Fruit fly (Drosophila melanogaster): ENCODE results near the gene Cpr65Ay.
"Not testable (repeated sequence)": the region's sequence is repeated elsewhere in the genome, so short reads cannot be mapped to it uniquely, and the experiment has no call there.

Gene Cpr65Ay

dm6 chr3L:6159863-6160262 is 1.4 kb upstream of the Cpr65Ay start:
- TF ChIP-seq h (optimal IDR thresholded peaks at IDR 0.05) (no peak), psq (optimal IDR thresholded peaks at IDR 0.05) (no peak), insv (optimal IDR thresholded peaks at IDR 0.05) (no peak), Myc (optimal IDR thresholded peaks at IDR 0.05) (no peak), ttk (optimal IDR thresholded peaks at IDR 0.05) (no peak), Sin3A (optimal IDR thresholded peaks at IDR 0.05) (no peak)

- TF ChIP-seq Myc (optimal IDR thresholded peaks at IDR 0.05) (no peak), psq (optimal IDR thresholded peaks at IDR 0.05) (no peak)
Measured at dm6 chr3L:6157327-6158032, 950 bp downstream of the Cpr65Ay start, which contains the start of gene CG13297. TSS of gene CG13297 (minus strand) at chr3L:6157377.

- TF ChIP-seq psq (optimal IDR thresholded peaks at IDR 0.05) (no peak), h (optimal IDR thresholded peaks at IDR 0.05) (no peak), ttk (optimal IDR thresholded peaks at IDR 0.05) (no peak), insv (optimal IDR thresholded peaks at IDR 0.05) (no peak), Myc (optimal IDR thresholded peaks at IDR 0.05) (no peak), Sin3A (optimal IDR thresholded peaks at IDR 0.05) (no peak)
Measured at dm6 chr3L:6154951-6155394, 3.5 kb downstream of the Cpr65Ay start.

dm6 chr3L:6152531-6152930 is 5.9 kb downstream of the Cpr65Ay start, which contains the start of gene Acp65Aa:
TSS of gene Acp65Aa (minus strand) at chr3L:6152745.
- TF ChIP-seq Myc (optimal IDR thresholded peaks at IDR 0.05): no peak
- TF ChIP-seq insv (optimal IDR thresholded peaks at IDR 0.05): no peak
- TF ChIP-seq Sin3A (optimal IDR thresholded peaks at IDR 0.05): no peak
- no peak for TF ChIP-seq ttk (optimal IDR thresholded peaks at IDR 0.05)
- no peak for TF ChIP-seq h (optimal IDR thresholded peaks at IDR 0.05)
- no peak for TF ChIP-seq psq (optimal IDR thresholded peaks at IDR 0.05)

- TF ChIP-seq Sin3A, ttk, psq (optimal IDR thresholded peaks at IDR 0.05): not testable (repeated sequence)
Measured at dm6 chr3L:6150757-6151354, 7.6 kb downstream of the Cpr65Ay start, which contains the start of the genes Cpr65Ax2 and Lcp65Aa. TSS of gene Cpr65Ax2 (minus strand) at chr3L:6150857. TSS of gene Lcp65Aa (plus strand) at chr3L:6151304.

dm6 chr3L:6149248-6149647 is 9.2 kb downstream of the Cpr65Ay start, which contains the start of gene Lcp65Ab1:
TSS of gene Lcp65Ab1 (plus strand) at chr3L:6149548.
- TF ChIP-seq Myc, Sin3A, ttk (optimal IDR thresholded peaks at IDR 0.05): not testable (repeated sequence)

- TF ChIP-seq h, ttk, psq (optimal IDR thresholded peaks at IDR 0.05): not testable (repeated sequence)
Measured at dm6 chr3L:6147887-6148286, 10.5 kb downstream of the Cpr65Ay start, which contains the start of gene Cpr65Ax1. TSS of gene Cpr65Ax1 (minus strand) at chr3L:6147987.

dm6 chr3L:6146374-6146773 is 12.1 kb downstream of the Cpr65Ay start, which contains the start of gene Lcp65Ab2:
TSS of gene Lcp65Ab2 (plus strand) at chr3L:6146674.
- TF ChIP-seq ttk, Myc, psq (optimal IDR thresholded peaks at IDR 0.05): not testable (repeated sequence)

- no peak for TF ChIP-seq psq (optimal IDR thresholded peaks at IDR 0.05)
- no peak for TF ChIP-seq h (optimal IDR thresholded peaks at IDR 0.05)
- TF ChIP-seq insv (optimal IDR thresholded peaks at IDR 0.05): no peak
Measured at dm6 chr3L:6144769-6145220, 13.6 kb downstream of the Cpr65Ay start, which contains the start of gene Lcp65Ac. TSS of gene Lcp65Ac (plus strand) at chr3L:6144819.

dm6 chr3L:6143188-6143755 is 15.2 kb downstream of the Cpr65Ay start, which contains the start of gene Lcp65Ad:
TSS of gene Lcp65Ad (plus strand) at chr3L:6143395.
- TF ChIP-seq ttk (optimal IDR thresholded peaks at IDR 0.05): no peak
- no peak for TF ChIP-seq insv (optimal IDR thresholded peaks at IDR 0.05)
- no peak for TF ChIP-seq h (optimal IDR thresholded peaks at IDR 0.05)
- no peak for TF ChIP-seq psq (optimal IDR thresholded peaks at IDR 0.05)
- no peak for TF ChIP-seq Myc (optimal IDR thresholded peaks at IDR 0.05)
- no peak for TF ChIP-seq Sin3A (optimal IDR thresholded peaks at IDR 0.05)

- TF ChIP-seq psq (optimal IDR thresholded peaks at IDR 0.05) (no peak), Myc (optimal IDR thresholded peaks at IDR 0.05) (no peak), Sin3A (optimal IDR thresholded peaks at IDR 0.05) (no peak), insv (optimal IDR thresholded peaks at IDR 0.05) (no peak), h (optimal IDR thresholded peaks at IDR 0.05) (no peak), ttk (optimal IDR thresholded peaks at IDR 0.05) (no peak)
Measured at dm6 chr3L:6142313-6142712, 16.1 kb downstream of the Cpr65Ay start, which contains the start of gene Cpr65Aw. TSS of gene Cpr65Aw (minus strand) at chr3L:6142413.

- TF ChIP-seq insv (optimal IDR thresholded peaks at IDR 0.05): no peak
- TF ChIP-seq h (optimal IDR thresholded peaks at IDR 0.05): no peak
- TF ChIP-seq psq (optimal IDR thresholded peaks at IDR 0.05): no peak
Measured at dm6 chr3L:6141538-6141937, 16.9 kb downstream of the Cpr65Ay start.
